Worm (Caenorhabditis elegans): Measurements from ENCODE around the gene mans-3.

Gene mans-3

ce11 chrX:5165037-5165436 is at the start of gene mans-3 (continued):
- TF ChIP-seq snpc-3.4 (tag; optimal IDR thresholded peaks at IDR 0.05) = no peak
- peak; percentile 59; the same call in 1 of the 2 replicates for TF ChIP-seq hmg-20 (GFP tag; IDR thresholded peaks at IDR 0.05)
- no peak for TF ChIP-seq madf-6 (GFP tag; IDR thresholded peaks at IDR 0.05)
- TF ChIP-seq ZK185.1 (tag; optimal IDR thresholded peaks at IDR 0.05; ENCODE audit: poor library complexity, severe bottlenecking) = peak; percentile 73
- TF ChIP-seq Y53F4B.3 (GFP tag; IDR thresholded peaks at IDR 0.05) = no peak
- TF ChIP-seq lsl-1 (GFP tag; optimal IDR thresholded peaks at IDR 0.05) = no peak
- TF ChIP-seq rec-8 (tag; optimal IDR thresholded peaks at IDR 0.05) = no peak
- TF ChIP-seq let-526 (GFP tag; IDR thresholded peaks at IDR 0.05) = no peak
- TF ChIP-seq Y67H2A.10 (GFP tag; conservative IDR thresholded peaks at IDR 0.05) = no peak
- no peak for TF ChIP-seq bed-1 (GFP tag; IDR thresholded peaks at IDR 0.05)
- peak; percentile 71 for TF ChIP-seq lin-54 (GFP tag; optimal IDR thresholded peaks at IDR 0.05)
- TF ChIP-seq C17E4.6 (GFP tag; IDR thresholded peaks at IDR 0.05) = no peak
- no peak for TF ChIP-seq ets-4 (GFP tag; optimal IDR thresholded peaks at IDR 0.05)
- TF ChIP-seq F22D6.2 (tag; optimal IDR thresholded peaks at IDR 0.05) = peak; percentile 79
- peak; percentile 64 for TF ChIP-seq C06A6.2 (GFP tag; conservative IDR thresholded peaks at IDR 0.05)
- TF ChIP-seq lsy-27 (tag; optimal IDR thresholded peaks at IDR 0.05; ENCODE audit: borderline replicate concordance, insufficient read depth) = no peak
- TF ChIP-seq let-607 (tag; optimal IDR thresholded peaks at IDR 0.05) = peak; percentile 98
- no peak for TF ChIP-seq mes-4 (tag; optimal IDR thresholded peaks at IDR 0.05)
- no peak for TF ChIP-seq madf-3 (GFP tag; IDR thresholded peaks at IDR 0.05)
- TF ChIP-seq tlf-1 (GFP tag; optimal IDR thresholded peaks at IDR 0.05) = peak; percentile 78
- TF ChIP-seq ama-1 (optimal IDR thresholded peaks at IDR 0.05) = no peak
- TF ChIP-seq ama-1 (GFP tag; optimal IDR thresholded peaks at IDR 0.05) = no peak
- TF ChIP-seq mel-28 (tag; optimal IDR thresholded peaks at IDR 0.05; ENCODE audit: borderline replicate concordance) = no peak
- TF ChIP-seq hmg-1.2 (GFP tag; IDR thresholded peaks at IDR 0.05) = peak; percentile 49
- TF ChIP-seq K11D2.4 (GFP tag; IDR thresholded peaks at IDR 0.05) = peak; percentile 85
- peak; percentile 75 for TF ChIP-seq atf-7 (tag; optimal IDR thresholded peaks at IDR 0.05)
- TF ChIP-seq ceh-27 (GFP tag; optimal IDR thresholded peaks at IDR 0.05) = no peak

DNA sequence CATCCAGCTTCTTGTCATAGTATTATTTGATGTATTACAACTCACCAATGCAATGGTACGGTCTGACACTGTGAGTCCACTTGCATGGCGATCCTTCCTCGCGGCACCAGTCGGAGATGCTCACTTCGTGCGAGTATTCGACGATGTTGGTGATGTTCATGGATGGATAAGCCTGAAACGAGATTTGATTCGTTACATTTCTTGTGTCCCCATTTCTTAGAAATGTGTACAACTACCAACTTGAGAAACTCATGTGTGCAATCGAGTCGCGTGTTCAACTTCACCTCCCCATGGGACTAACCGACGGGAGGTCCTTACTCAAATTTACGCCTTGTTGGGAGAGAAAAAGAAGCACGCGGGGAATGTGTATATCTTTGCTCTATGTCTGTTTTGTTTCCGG is 49.7 kb upstream of the mans-3 start:
- TF ChIP-seq Y53G8AR.9 (GFP tag; conservative IDR thresholded peaks at IDR 0.05) = no peak
- no peak for TF ChIP-seq Y95B8A.8 (GFP tag; IDR thresholded peaks at IDR 0.05)
- no peak for TF ChIP-seq akir-1 (GFP tag; optimal IDR thresholded peaks at IDR 0.05)
- TF ChIP-seq F33H1.4 (GFP tag; IDR thresholded peaks at IDR 0.05) = no peak
- no peak for TF ChIP-seq unc-130 (GFP tag; optimal IDR thresholded peaks at IDR 0.05)
- no peak for TF ChIP-seq tbp1 (GFP tag; optimal IDR thresholded peaks at IDR 0.05)
- TF ChIP-seq lin-40 (tag; optimal IDR thresholded peaks at IDR 0.05) = no peak
- TF ChIP-seq B0019.2 (GFP tag; conservative IDR thresholded peaks at IDR 0.05) = no peak
- no peak for TF ChIP-seq fkh-3 (tag; optimal IDR thresholded peaks at IDR 0.05)
- no peak for TF ChIP-seq pha-4 (tag; optimal IDR thresholded peaks at IDR 0.05)
- no peak for TF ChIP-seq nhr-27 (tag; optimal IDR thresholded peaks at IDR 0.05)
- no peak for TF ChIP-seq K12H6.12 (tag; optimal IDR thresholded peaks at IDR 0.05)
- TF ChIP-seq F10E7.11 (tag; optimal IDR thresholded peaks at IDR 0.05) = no peak
